Worm (Caenorhabditis elegans) whole organism, L2 larva: ENCODE data around the gene C12D8.21.

ENCODE experiments used
- C34F6.9 ChIP-seq: fragments of 150-350 bp; optimal IDR thresholded peaks from 2 replicates; lab custom pipeline; 2014; ENCODE audit warnings: missing biosample characterization, missing genetic modification characterization
- F13H6.1 ChIP-seq: sonication (generic microtip); optimal IDR thresholded peaks from 2 replicates; lab custom pipeline; 2016; ENCODE audit warnings: missing genetic modification characterization, missing compliant biosample characterization
- R02D3.7 ChIP-seq: fragments of 150-350 bp; optimal IDR thresholded peaks from 2 replicates; lab custom pipeline; 2014; ENCODE audit warnings: missing biosample characterization, missing genetic modification characterization
- Y55F3AM.14 ChIP-seq: fragments of 200-800 bp; sonication (Bioruptor generic); optimal IDR thresholded peaks from 2 replicates; lab custom pipeline; 2018; ENCODE audit warnings: mild to moderate bottlenecking, missing genetic modification characterization, missing compliant biosample characterization
- ZK546.5 ChIP-seq: sonication (generic microtip); optimal IDR thresholded peaks from 2 replicates; lab custom pipeline; 2017; ENCODE audit warnings: missing biosample characterization, missing genetic modification characterization
- alr-1 ChIP-seq: fragments of 150-350 bp; optimal IDR thresholded peaks from 2 replicates; lab custom pipeline; 2014; ENCODE audit warnings: missing biosample characterization, missing genetic modification characterization
- aly-2 ChIP-seq: fragments of 150-350 bp; optimal IDR thresholded peaks from 2 replicates; lab custom pipeline; 2014; ENCODE audit warnings: missing biosample characterization, missing genetic modification characterization
- ama-1 ChIP-seq: fragments of 150-350 bp; optimal IDR thresholded peaks from 2 replicates; lab custom pipeline; 2018; ENCODE audit warnings: inconsistent platforms
- blmp-1 ChIP-seq: sonication (generic microtip); optimal IDR thresholded peaks from 2 replicates; lab custom pipeline; 2017; ENCODE audit warnings: missing genetic modification characterization, mild to moderate bottlenecking, missing compliant biosample characterization, antibody characterized with exemption, moderate library complexity; ENCODE audit not compliant: insufficient read depth
- ceh-16 ChIP-seq: fragments of 150-350 bp; optimal IDR thresholded peaks from 2 replicates; lab custom pipeline; 2014; ENCODE audit warnings: missing biosample characterization, missing genetic modification characterization
- ceh-82 ChIP-seq: fragments of 150-350 bp; optimal IDR thresholded peaks from 2 replicates; lab custom pipeline; 2014; ENCODE audit warnings: missing biosample characterization, missing genetic modification characterization
- crh-2 ChIP-seq: sonication (generic microtip); optimal IDR thresholded peaks from 2 replicates; lab custom pipeline; 2017; ENCODE audit warnings: missing biosample characterization, missing genetic modification characterization
- dmd-4 ChIP-seq: sonication (generic microtip); optimal IDR thresholded peaks from 2 replicates; lab custom pipeline; 2017; ENCODE audit warnings: missing biosample characterization, missing genetic modification characterization
- egl-27 ChIP-seq: sonication (generic microtip); optimal IDR thresholded peaks from 3 replicates; lab custom pipeline; 2017; ENCODE audit warnings: missing biosample characterization, missing genetic modification reagents, missing genetic modification characterization
- elt-1 ChIP-seq: fragments of 150-350 bp; optimal IDR thresholded peaks from 2 replicates; lab custom pipeline; 2014; ENCODE audit warnings: missing biosample characterization, missing genetic modification characterization
- elt-3 ChIP-seq: sonication (generic microtip); optimal IDR thresholded peaks from 2 replicates; lab custom pipeline; 2017; ENCODE audit warnings: missing biosample characterization, missing genetic modification characterization
- fos-1 ChIP-seq: fragments of 150-350 bp; optimal IDR thresholded peaks from 2 replicates; lab custom pipeline; 2014; ENCODE audit warnings: missing biosample characterization, missing genetic modification characterization
- gmeb-1 ChIP-seq: fragments of 150-350 bp; optimal IDR thresholded peaks from 2 replicates; lab custom pipeline; 2014; ENCODE audit warnings: missing biosample characterization, missing genetic modification characterization
- lin-11 ChIP-seq: fragments of 150-350 bp; sonication (generic microtip); optimal IDR thresholded peaks from 2 replicates; lab custom pipeline; 2014; ENCODE audit warnings: missing biosample characterization, missing genetic modification characterization, inconsistent platforms, mixed read lengths
- lin-13 ChIP-seq: fragments of 150-350 bp; optimal IDR thresholded peaks from 2 replicates; lab custom pipeline; 2014; ENCODE audit warnings: missing biosample characterization, missing genetic modification reagents, missing genetic modification characterization
- lin-39 ChIP-seq: fragments of 150-350 bp; optimal IDR thresholded peaks from 2 replicates; lab custom pipeline; 2014; ENCODE audit warnings: missing biosample characterization, missing genetic modification reagents, missing genetic modification characterization
- lsy-2 ChIP-seq, 2 experiments: fragments of 150-350 bp in 1 of 2; sonication (generic microtip) in 1 of 2; optimal IDR thresholded peaks; 2 replicates each; lab custom pipeline; 2014 to 2017; ENCODE audit warnings: missing biosample characterization in 2 of 2, missing genetic modification characterization in 2 of 2
- mab-5 ChIP-seq: fragments of 150-350 bp; optimal IDR thresholded peaks from 2 replicates; lab custom pipeline; 2014; ENCODE audit warnings: missing biosample characterization, missing genetic modification characterization
- mbf-1 ChIP-seq: sonication (generic microtip); optimal IDR thresholded peaks from 2 replicates; lab custom pipeline; 2017; ENCODE audit warnings: missing biosample characterization, missing genetic modification characterization
- mdl-1 ChIP-seq, 2 experiments: fragments of 150-350 bp in 1 of 2; sonication (generic microtip) in 1 of 2; optimal IDR thresholded peaks; 2 replicates each; lab custom pipeline; 2017; ENCODE audit warnings: missing biosample characterization in 2 of 2, missing genetic modification characterization in 2 of 2
- nhr-10 ChIP-seq: sonication (generic microtip); optimal IDR thresholded peaks from 2 replicates; lab custom pipeline; 2017; ENCODE audit warnings: missing biosample characterization, missing genetic modification characterization
- nhr-11 ChIP-seq: fragments of 150-350 bp; optimal IDR thresholded peaks from 2 replicates; lab custom pipeline; 2014; ENCODE audit warnings: missing biosample characterization, missing genetic modification characterization
- nhr-12 ChIP-seq: fragments of 150-350 bp; optimal IDR thresholded peaks from 2 replicates; lab custom pipeline; 2014; ENCODE audit warnings: missing biosample characterization, missing genetic modification characterization
- nhr-129 ChIP-seq: fragments of 150-350 bp; optimal IDR thresholded peaks from 2 replicates; lab custom pipeline; 2014; ENCODE audit warnings: missing biosample characterization, missing genetic modification characterization
- nhr-21 ChIP-seq: fragments of 150-350 bp; optimal IDR thresholded peaks from 2 replicates; lab custom pipeline; 2014; ENCODE audit warnings: missing biosample characterization, missing genetic modification characterization
- nhr-23 ChIP-seq: fragments of 150-350 bp; optimal IDR thresholded peaks from 2 replicates; lab custom pipeline; 2014; ENCODE audit warnings: missing biosample characterization, missing genetic modification reagents, missing genetic modification characterization
- nhr-237 ChIP-seq: fragments of 150-350 bp; optimal IDR thresholded peaks from 2 replicates; lab custom pipeline; 2014; ENCODE audit warnings: missing biosample characterization, missing genetic modification characterization
- nhr-25 ChIP-seq: fragments of 150-350 bp; sonication (generic microtip); optimal IDR thresholded peaks from 3 replicates; lab custom pipeline; 2014; ENCODE audit warnings: missing biosample characterization, missing genetic modification characterization
- nhr-6 ChIP-seq: fragments of 150-350 bp; optimal IDR thresholded peaks from 2 replicates; lab custom pipeline; 2014; ENCODE audit warnings: missing biosample characterization, missing genetic modification characterization
- nhr-77 ChIP-seq: fragments of 150-350 bp; optimal IDR thresholded peaks from 2 replicates; lab custom pipeline; 2014; ENCODE audit warnings: missing biosample characterization, missing genetic modification characterization
- peb-1 ChIP-seq: fragments of 150-350 bp; optimal IDR thresholded peaks from 2 replicates; lab custom pipeline; 2014; ENCODE audit warnings: missing biosample characterization, missing genetic modification characterization
- sem-4 ChIP-seq: fragments of 150-350 bp; optimal IDR thresholded peaks from 2 replicates; lab custom pipeline; 2014; ENCODE audit warnings: missing biosample characterization, missing genetic modification reagents, missing genetic modification characterization
- skn-1 ChIP-seq: sonication (generic microtip); optimal IDR thresholded peaks from 2 replicates; lab custom pipeline; 2017; ENCODE audit warnings: missing biosample characterization, missing genetic modification characterization
- sma-3 ChIP-seq: sonication (generic microtip); optimal IDR thresholded peaks from 2 replicates; lab custom pipeline; 2016; ENCODE audit warnings: missing genetic modification reagents, missing genetic modification characterization, missing compliant biosample characterization
- sma-9 ChIP-seq, 2 experiments: fragments of 150-350 bp in 1 of 2; sonication (generic microtip) in 1 of 2; optimal IDR thresholded peaks; 2 replicates each; lab custom pipeline; 2014 to 2016; ENCODE audit warnings: missing genetic modification characterization in 2 of 2, mild to moderate bottlenecking in 1 of 2, missing biosample characterization in 1 of 2, missing compliant biosample characterization in 1 of 2, missing genetic modification reagents in 1 of 2, moderate library complexity in 1 of 2
- snpc-4 ChIP-seq: fragments of 150-350 bp; optimal IDR thresholded peaks from 2 replicates; lab custom pipeline; 2014; ENCODE audit warnings: missing biosample characterization, missing genetic modification characterization
- unc-39 ChIP-seq: fragments of 150-350 bp; optimal IDR thresholded peaks from 2 replicates; lab custom pipeline; 2014; ENCODE audit warnings: missing biosample characterization, missing genetic modification characterization
- unc-55 ChIP-seq: fragments of 150-350 bp; sonication (generic microtip); optimal IDR thresholded peaks from 3 replicates; lab custom pipeline; 2014; ENCODE audit warnings: missing biosample characterization, missing genetic modification reagents, missing genetic modification characterization
- unc-62 ChIP-seq: fragments of 150-350 bp; optimal IDR thresholded peaks from 2 replicates; lab custom pipeline; 2014; ENCODE audit warnings: missing biosample characterization, missing genetic modification reagents, missing genetic modification characterization
- zag-1 ChIP-seq: fragments of 150-350 bp; optimal IDR thresholded peaks from 2 replicates; lab custom pipeline; 2014; ENCODE audit warnings: missing biosample characterization, missing genetic modification characterization
- ztf-1 ChIP-seq: fragments of 200-800 bp; sonication (Bioruptor generic); conservative IDR thresholded peaks from 2 replicates; pipeline ENCODE4 v1.3.6; 2022; ENCODE audit warnings: missing genetic modification characterization, missing compliant biosample characterization
- ztf-11 ChIP-seq: sonication (generic microtip); optimal IDR thresholded peaks from 2 replicates; lab custom pipeline; 2017; ENCODE audit warnings: missing biosample characterization, missing genetic modification characterization
- ztf-4 ChIP-seq: fragments of 150-350 bp; optimal IDR thresholded peaks from 2 replicates; lab custom pipeline; 2014; ENCODE audit warnings: missing biosample characterization, missing genetic modification characterization

C12D8.21 gene

DNA sequence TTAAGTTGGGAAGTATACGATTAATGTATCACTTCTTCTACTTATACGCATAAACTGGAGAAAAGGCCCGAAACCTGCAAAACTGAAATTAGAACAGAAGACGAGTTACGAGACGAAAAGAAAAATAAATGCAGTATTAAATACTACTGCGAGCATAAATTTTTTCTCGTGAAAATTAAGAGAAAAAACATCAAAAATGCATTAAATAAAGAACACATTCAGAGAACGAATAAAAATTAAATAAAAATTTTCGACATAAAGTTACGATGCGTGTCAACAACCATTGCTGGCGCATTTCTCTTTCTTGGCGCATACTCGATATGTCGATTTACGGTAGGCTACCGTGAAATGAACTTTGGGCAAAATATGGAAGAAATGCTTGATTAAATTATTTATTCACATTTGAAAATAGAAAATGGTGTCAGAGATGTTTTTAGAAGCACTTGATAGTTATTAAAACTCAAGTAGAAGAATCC, 36.1 kb downstream of the C12D8.21 start, which contains the start of the genes ZK856.19 and ZK856.11:
Gene ZK856.19 (minus strand): TSS at position 51 of the 476 bp plus-strand sequence.
Gene ZK856.11 (minus strand): TSS at position 76 of the 476 bp plus-strand sequence.
- TF ChIP-seq mab-5 (tag; lab: Kevin White, UChicago) (peak; percentile 37), mdl-1 (tag; optimal IDR thresholded peaks at IDR 0.05; lab: Kevin White, UChicago) (no peak), lin-13 (GFP tag; lab: Kevin White, UChicago) (peak; percentile 51), nhr-25 (tag; lab: Kevin White, UChicago) (peak; percentile 66), R02D3.7 (peak; percentile 52), nhr-129 (tag; lab: Kevin White, UChicago) (peak; percentile 43), F13H6.1 (tag; lab: Kevin White, UChicago) (no peak), egl-27 (tag; lab: Kevin White, UChicago) (no peak), nhr-21 (tag; lab: Kevin White, UChicago) (peak; percentile 41), sem-4 (tag; lab: Kevin White, UChicago) (peak; percentile 21), sma-3 (GFP tag; lab: Kevin White, UChicago) (peak; percentile 62), aly-2 (tag; lab: Kevin White, UChicago) (no peak), gmeb-1 (tag; lab: Kevin White, UChicago) (peak; percentile 80), ama-1 (peak; percentile 25), unc-55 (GFP tag; lab: Kevin White, UChicago) (peak; percentile 72), C34F6.9 (tag; lab: Kevin White, UChicago) (peak; percentile 86), sma-9 (GFP tag; optimal IDR thresholded peaks at IDR 0.05; lab: Kevin White, UChicago) (peak; percentile 41), sma-9 (tag; optimal IDR thresholded peaks at IDR 0.05; lab: Kevin White, UChicago) (no peak), crh-2 (tag; lab: Kevin White, UChicago) (peak; percentile 76), lsy-2 (tag; optimal IDR thresholded peaks at IDR 0.05; lab: Kevin White, UChicago) (peak; percentile 67 to 89), elt-1 (no peak)

- TF ChIP-seq C34F6.9 (tag; lab: Kevin White, UChicago) = no peak
- TF ChIP-seq blmp-1 (tag; lab: Kevin White, UChicago) = peak; percentile 59
- TF ChIP-seq F13H6.1 (tag; lab: Kevin White, UChicago) = no peak
- TF ChIP-seq fos-1 = peak; percentile 70
- no peak for TF ChIP-seq R02D3.7
- TF ChIP-seq lin-39 (tag; lab: Kevin White, UChicago) = no peak
- TF ChIP-seq sem-4 (tag; lab: Kevin White, UChicago) = no peak
- TF ChIP-seq lsy-2 (tag; optimal IDR thresholded peaks at IDR 0.05; lab: Kevin White, UChicago) = peak in 1 of 2 experiments; percentile 0
- no peak for TF ChIP-seq gmeb-1 (tag; lab: Kevin White, UChicago)
- no peak for TF ChIP-seq sma-3 (GFP tag; lab: Kevin White, UChicago)
- no peak for TF ChIP-seq ztf-1 (GFP tag; lab: Robert Waterston, UW)
- no peak for TF ChIP-seq ceh-16 (tag; lab: Kevin White, UChicago)
- TF ChIP-seq lin-11 (tag; lab: Kevin White, UChicago) = no peak
- no peak for TF ChIP-seq Y55F3AM.14 (GFP tag; lab: Kevin White, UChicago)
- TF ChIP-seq nhr-11 (tag; lab: Kevin White, UChicago) = no peak
- no peak for TF ChIP-seq nhr-77 (tag; lab: Kevin White, UChicago)
- no peak for TF ChIP-seq dmd-4
- no peak for TF ChIP-seq mab-5 (tag; lab: Kevin White, UChicago)
- TF ChIP-seq mdl-1 (tag; optimal IDR thresholded peaks at IDR 0.05; lab: Kevin White, UChicago) = no peak
- TF ChIP-seq snpc-4 (tag; lab: Kevin White, UChicago) = no peak
- TF ChIP-seq nhr-21 (tag; lab: Kevin White, UChicago) = no peak
- TF ChIP-seq nhr-12 = no peak
- TF ChIP-seq peb-1 (tag; lab: Kevin White, UChicago) = no peak
- TF ChIP-seq unc-62 (GFP tag; lab: Kevin White, UChicago) = no peak
- peak; percentile 76 for TF ChIP-seq crh-2 (tag; lab: Kevin White, UChicago)
- no peak for TF ChIP-seq nhr-237 (tag; lab: Kevin White, UChicago)
- TF ChIP-seq ceh-82 (tag; lab: Kevin White, UChicago) = no peak
- no peak for TF ChIP-seq aly-2 (tag; lab: Kevin White, UChicago)
- TF ChIP-seq ZK546.5 = no peak
- TF ChIP-seq nhr-6 (tag; lab: Kevin White, UChicago) = no peak
- no peak for TF ChIP-seq nhr-10 (tag; lab: Kevin White, UChicago)
- peak; percentile 2 for TF ChIP-seq sma-9 (GFP tag; optimal IDR thresholded peaks at IDR 0.05; lab: Kevin White, UChicago)
- no peak for TF ChIP-seq sma-9 (tag; optimal IDR thresholded peaks at IDR 0.05; lab: Kevin White, UChicago)
- TF ChIP-seq unc-39 (tag; lab: Kevin White, UChicago) = no peak
- TF ChIP-seq zag-1 = no peak
- TF ChIP-seq ztf-4 = no peak
- no peak for TF ChIP-seq lin-13 (GFP tag; lab: Kevin White, UChicago)
- TF ChIP-seq nhr-129 (tag; lab: Kevin White, UChicago) = peak; percentile 14
- peak; percentile 17 for TF ChIP-seq ama-1
- no peak for TF ChIP-seq elt-1
- no peak for TF ChIP-seq mbf-1
- TF ChIP-seq nhr-23 (tag; lab: Kevin White, UChicago) = no peak
- TF ChIP-seq skn-1 (tag; lab: Kevin White, UChicago) = no peak
- no peak for TF ChIP-seq ztf-11 (tag; lab: Kevin White, UChicago)
- TF ChIP-seq alr-1 (tag; lab: Kevin White, UChicago) = no peak
- no peak for TF ChIP-seq nhr-25 (tag; lab: Kevin White, UChicago)
- TF ChIP-seq elt-3 (tag; lab: Kevin White, UChicago) = no peak
These were observed 37.5 kb downstream of the C12D8.21 start, which contains the start of gene chpf-1 for ce11 chrV:10203435-10204009. Gene chpf-1, minus strand, starts transcription at chrV:10203485.
